Fruit fly (Drosophila melanogaster): Measurements from ENCODE around the gene FASN1.
A peak's percentile ranks its signal among the peaks of the same experiment; 100 is the strongest.

Gene FASN1

DNA sequence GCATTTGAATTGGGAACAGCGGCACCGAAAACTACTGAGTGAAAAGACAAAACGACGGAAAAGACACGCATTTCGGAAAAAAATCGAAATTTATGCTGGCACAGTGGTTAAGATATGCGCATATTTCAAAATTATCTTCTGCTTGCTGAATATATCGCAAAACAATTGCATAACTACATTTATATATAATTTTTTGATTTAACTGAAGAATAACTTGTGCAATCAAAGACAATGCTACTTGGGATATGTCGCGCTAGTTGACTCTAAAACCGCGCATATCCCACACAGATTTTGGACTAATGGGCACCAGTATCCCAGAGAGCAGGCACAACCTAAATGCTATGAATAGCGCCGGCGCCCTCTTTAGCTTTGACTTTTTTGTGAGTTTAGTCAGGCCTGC is 44.4 kb downstream of the FASN1 start (continued):
- TF ChIP-seq trem (tag; optimal IDR thresholded peaks at IDR 0.05) (no peak), Mes4 (GFP tag; optimal IDR thresholded peaks at IDR 0.05) (peak; percentile 9), peb (GFP tag; IDR thresholded peaks at IDR 0.05) (no peak), CG3065 (GFP tag; optimal IDR thresholded peaks at IDR 0.05) (no peak), CoRest (tag; optimal IDR thresholded peaks at IDR 0.05) (peak; percentile 51), chif (GFP tag; optimal IDR thresholded peaks at IDR 0.05) (peak in 1 of 2 experiments; percentile 19), Fer3 (tag; optimal IDR thresholded peaks at IDR 0.05) (no peak), CG17912 (GFP tag; optimal IDR thresholded peaks at IDR 0.05) (no peak), CG1647 (GFP tag; optimal IDR thresholded peaks at IDR 0.05) (no peak), repo (GFP tag; optimal IDR thresholded peaks at IDR 0.05) (no peak), gsb (GFP tag; IDR thresholded peaks at IDR 0.05) (no peak), Trl (optimal IDR thresholded peaks at IDR 0.05) (no peak), Trl (GFP tag; optimal IDR thresholded peaks at IDR 0.05) (no peak), pzg (GFP tag; optimal IDR thresholded peaks at IDR 0.05) (no peak), ewg (GFP tag; optimal IDR thresholded peaks at IDR 0.05) (peak; percentile 47), ab (GFP tag; optimal IDR thresholded peaks at IDR 0.05) (no peak), mirr (GFP tag; optimal IDR thresholded peaks at IDR 0.05) (no peak), sd (tag; optimal IDR thresholded peaks at IDR 0.05) (no peak), CG13123 (GFP tag; optimal IDR thresholded peaks at IDR 0.05) (no peak), CG16815 (GFP tag; optimal IDR thresholded peaks at IDR 0.05) (no peak), Hey (tag; optimal IDR thresholded peaks at IDR 0.05) (no peak), fd96Cb (tag; optimal IDR thresholded peaks at IDR 0.05) (peak; percentile 56), CG9932 (GFP tag; IDR thresholded peaks at IDR 0.05) (0 out of 2 replicates have a peak, but pooled peaks have one; percentile 8), Hr39 (optimal IDR thresholded peaks at IDR 0.05) (no peak), CG6254 (GFP tag; optimal IDR thresholded peaks at IDR 0.05) (no peak), Nf-YC (tag; optimal IDR thresholded peaks at IDR 0.05) (no peak), Scr (GFP tag; IDR thresholded peaks at IDR 0.05; ENCODE audit: partially characterized antibody) (no peak), cg (GFP tag; optimal IDR thresholded peaks at IDR 0.05) (no peak), CG8765 (GFP tag; IDR thresholded peaks at IDR 0.05) (no peak), vvl (GFP tag; IDR thresholded peaks at IDR 0.05) (peak; percentile 83), chn (GFP tag; optimal IDR thresholded peaks at IDR 0.05) (no peak), CG15011 (GFP tag; optimal IDR thresholded peaks at IDR 0.05) (no peak), CG30403 (GFP tag; optimal IDR thresholded peaks at IDR 0.05) (peak; percentile 42), sim (GFP tag; IDR thresholded peaks at IDR 0.05) (no peak), CG13624 (GFP tag; optimal IDR thresholded peaks at IDR 0.05) (peak; percentile 16), schlank (tag; optimal IDR thresholded peaks at IDR 0.05) (no peak), Rx (GFP tag; IDR thresholded peaks at IDR 0.05) (peak; percentile 13; the same call in 1 of the 2 replicates), CG34224 (GFP tag; IDR thresholded peaks at IDR 0.05; ENCODE audit: partially characterized antibody) (no peak), Asciz (GFP tag; optimal IDR thresholded peaks at IDR 0.05) (peak; percentile 38), B-H1 (GFP tag; IDR thresholded peaks at IDR 0.05) (no peak), wdn (GFP tag; IDR thresholded peaks at IDR 0.05) (no peak), Xrp1 (GFP tag; IDR thresholded peaks at IDR 0.05) (peak; percentile 75), exex (tag; optimal IDR thresholded peaks at IDR 0.05) (no peak), Dek (tag; optimal IDR thresholded peaks at IDR 0.05) (no peak), mld (GFP tag; IDR thresholded peaks at IDR 0.05; ENCODE audit: partially characterized antibody) (no peak), psq (GFP tag; optimal IDR thresholded peaks at IDR 0.05) (no peak), jigr1 (GFP tag; IDR thresholded peaks at IDR 0.05) (0 out of 3 replicates have a peak, but pooled peaks have one; percentile 27), Blimp-1 (GFP tag; optimal IDR thresholded peaks at IDR 0.05) (peak; percentile 52), CG9797 (GFP tag; optimal IDR thresholded peaks at IDR 0.05) (no peak), Dip2 (GFP tag; IDR thresholded peaks at IDR 0.05) (no peak), oc (tag; optimal IDR thresholded peaks at IDR 0.05) (no peak), al (GFP tag; IDR thresholded peaks at IDR 0.05) (0 out of 2 replicates have a peak, but pooled peaks have one; percentile 9)
